Worm (Caenorhabditis elegans): ENCODE measurements around the gene tag-294.

DNA sequence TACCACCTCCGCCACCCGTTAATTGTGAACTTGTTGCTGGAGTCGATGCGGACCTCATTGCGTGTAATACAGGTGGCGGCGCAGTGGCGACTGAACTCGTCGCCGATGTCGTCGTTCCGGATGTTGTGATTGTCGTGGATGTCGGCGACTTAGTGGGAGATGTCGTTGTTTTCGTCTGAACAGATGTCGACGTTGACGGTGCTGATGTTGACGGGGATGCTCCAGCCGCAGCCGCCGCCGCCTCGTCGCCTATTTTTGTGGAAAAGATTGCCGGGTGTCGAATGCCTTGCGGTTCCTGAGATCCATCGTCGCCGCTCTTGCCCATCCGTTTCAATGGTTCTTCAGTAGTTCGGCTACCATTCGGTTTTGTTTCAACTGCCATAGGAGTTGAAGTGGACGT is 42.3 kb downstream of the tag-294 start:
- TF ChIP-seq F57A8.1 (GFP tag; optimal IDR thresholded peaks at IDR 0.05) (no peak), Y56A3A.18 (GFP tag; IDR thresholded peaks at IDR 0.05) (no peak), nfya-1 (tag; optimal IDR thresholded peaks at IDR 0.05; ENCODE audit: borderline replicate concordance, insufficient read depth) (no peak), dpl-1 (GFP tag; optimal IDR thresholded peaks at IDR 0.05) (no peak), unc-62 (GFP tag; optimal IDR thresholded peaks at IDR 0.05) (no peak)
